Fruit fly (Drosophila melanogaster) whole organism, wandering third instar larva: Measurements from ENCODE around the gene Ada2a.

Experiments
- CG32264 ChIP-seq: fragments of 200-800 bp; sonication (Bioruptor generic); optimal IDR thresholded peaks from 2 replicates; lab custom pipeline; 2016; ENCODE audit warnings: missing biosample characterization, missing genetic modification characterization
- CG9705 ChIP-seq: fragments of 200-800 bp; sonication (Bioruptor generic); optimal IDR thresholded peaks from 2 replicates; lab custom pipeline; 2018; ENCODE audit warnings: missing biosample characterization, mild to moderate bottlenecking, missing genetic modification characterization
- CrebA ChIP-seq: fragments of 200-800 bp; sonication (Bioruptor generic); optimal IDR thresholded peaks from 2 replicates; lab custom pipeline; 2016; ENCODE audit warnings: missing biosample characterization, mild to moderate bottlenecking, missing genetic modification characterization, borderline replicate concordance
- Dfd ChIP-seq: fragments of >200 bp; optimal IDR thresholded peaks from 2 replicates; lab custom pipeline; 2017; ENCODE audit warnings: missing biosample characterization, missing genetic modification characterization
- Dif ChIP-seq: fragments of 200-275, 200-300 bp; sonication (Bioruptor generic); optimal IDR thresholded peaks from 2 replicates; lab custom pipeline; 2018; ENCODE audit warnings: missing biosample characterization, missing genetic modification characterization; ENCODE audit not compliant: partially characterized antibody
- GATAd ChIP-seq: sonication (Bioruptor generic); optimal IDR thresholded peaks from 2 replicates; lab custom pipeline; 2016; ENCODE audit warnings: missing biosample characterization, missing genetic modification characterization
- HLH106 ChIP-seq: fragments of 200-800 bp; optimal IDR thresholded peaks from 3 replicates; lab custom pipeline; 2019; ENCODE audit warnings: missing biosample characterization, mild to moderate bottlenecking, missing genetic modification characterization, moderate library complexity
- Hnf4 ChIP-seq: fragments of 200-800 bp; sonication (Bioruptor generic); optimal IDR thresholded peaks from 2 replicates; lab custom pipeline; 2016; ENCODE audit warnings: missing biosample characterization, mild to moderate bottlenecking, missing genetic modification characterization
- Hr78 ChIP-seq: fragments of >200 bp; optimal IDR thresholded peaks from 2 replicates; lab custom pipeline; 2017; ENCODE audit warnings: missing biosample characterization, missing genetic modification characterization
- Hr83 ChIP-seq: fragments of 200-300 bp; sonication (Bioruptor generic); optimal IDR thresholded peaks from 2 replicates; lab custom pipeline; 2016; ENCODE audit warnings: missing biosample characterization, mild to moderate bottlenecking, missing genetic modification characterization, moderate library complexity; ENCODE audit not compliant: poor library complexity, severe bottlenecking
- Jra ChIP-seq: sonication (Bioruptor generic); optimal IDR thresholded peaks from 2 replicates; lab custom pipeline; 2016; ENCODE audit warnings: missing biosample characterization, missing genetic modification characterization
- Mio ChIP-seq: sonication (Bioruptor generic); optimal IDR thresholded peaks from 2 replicates; lab custom pipeline; 2016; ENCODE audit warnings: missing biosample characterization, missing genetic modification characterization
- Myc ChIP-seq: fragments of >200 bp; optimal IDR thresholded peaks from 2 replicates; lab custom pipeline; 2017
- N ChIP-seq: fragments of >200 bp; optimal IDR thresholded peaks from 2 replicates; lab custom pipeline; 2018; ENCODE audit warnings: missing biosample characterization, missing external identifiers, missing genetic modification characterization
- OdsH ChIP-seq: fragments of 200-800 bp; sonication (Bioruptor generic); optimal IDR thresholded peaks from 2 replicates; lab custom pipeline; 2016; ENCODE audit warnings: missing biosample characterization, mild to moderate bottlenecking, missing genetic modification characterization
- Rel ChIP-seq, 2 experiments: fragments of 200-800 bp; sonication (Bioruptor generic) in 1 of 2; optimal IDR thresholded peaks; 2 replicates in 1 of 2; 3 replicates in 1 of 2; lab custom pipeline; 2016 to 2019; ENCODE audit warnings: mild to moderate bottlenecking in 2 of 2, missing biosample characterization in 2 of 2, missing genetic modification characterization in 2 of 2, moderate library complexity in 1 of 2
- Sp1 ChIP-seq: fragments of 200-800 bp; sonication (Bioruptor generic); optimal IDR thresholded peaks from 3 replicates; lab custom pipeline; 2019; ENCODE audit warnings: missing biosample characterization, mild to moderate bottlenecking, missing genetic modification characterization, moderate library complexity
- Vsx2 ChIP-seq: fragments of 200-300, 225-300 bp; sonication (Bioruptor generic); optimal IDR thresholded peaks from 2 replicates; lab custom pipeline; 2018; ENCODE audit warnings: missing biosample characterization, missing genetic modification characterization; ENCODE audit not compliant: partially characterized antibody
- br ChIP-seq: fragments of 200-800 bp; sonication (Bioruptor generic); optimal IDR thresholded peaks from 2 replicates; lab custom pipeline; 2016; ENCODE audit warnings: missing biosample characterization, missing genetic modification characterization
- dl ChIP-seq, 2 experiments: fragments of 175-275, 200-275 bp in 1 of 2; fragments of 200-275 bp in 1 of 2; sonication (Bioruptor generic); optimal IDR thresholded peaks; lab custom pipeline; 2018; ENCODE audit warnings: mild to moderate bottlenecking in 2 of 2, missing biosample characterization in 2 of 2, missing genetic modification characterization in 2 of 2, moderate library complexity in 2 of 2; ENCODE audit not compliant: partially characterized antibody in 2 of 2, insufficient read depth in 1 of 2
- dmrt93B ChIP-seq: fragments of 200-800 bp; sonication (Bioruptor generic); optimal IDR thresholded peaks from 2 replicates; lab custom pipeline; 2018; ENCODE audit warnings: missing biosample characterization, mild to moderate bottlenecking, missing genetic modification characterization
- dsf ChIP-seq: sonication (Bioruptor generic); optimal IDR thresholded peaks from 2 replicates; lab custom pipeline; 2016; ENCODE audit warnings: missing biosample characterization, missing genetic modification characterization, borderline replicate concordance
- ey ChIP-seq: fragments of 200-800 bp; sonication (Bioruptor generic); optimal IDR thresholded peaks from 2 replicates; lab custom pipeline; 2016; ENCODE audit warnings: missing biosample characterization, missing genetic modification characterization
- foxo ChIP-seq, 2 experiments: fragments of 200-800 bp; sonication (Bioruptor generic); optimal IDR thresholded peaks; 2 replicates in 1 of 2; 3 replicates in 1 of 2; lab custom pipeline; 2016 to 2017; ENCODE audit warnings: missing biosample characterization in 2 of 2, missing genetic modification characterization in 2 of 2
- h ChIP-seq: fragments of 200-800 bp; sonication (Bioruptor generic); optimal IDR thresholded peaks from 3 replicates; lab custom pipeline; 2016; ENCODE audit warnings: missing biosample characterization, mild to moderate bottlenecking, missing genetic modification characterization
- lola ChIP-seq: fragments of >200 bp; optimal IDR thresholded peaks from 2 replicates; lab custom pipeline; 2017; ENCODE audit warnings: missing biosample characterization, missing genetic modification characterization
- pan ChIP-seq: fragments of >200 bp; optimal IDR thresholded peaks from 2 replicates; lab custom pipeline; 2017
- psq ChIP-seq: fragments of 200-800 bp; sonication (Bioruptor generic); optimal IDR thresholded peaks from 3 replicates; lab custom pipeline; 2017; ENCODE audit warnings: missing biosample characterization, mild to moderate bottlenecking, missing genetic modification characterization, moderate library complexity
- rgr ChIP-seq: fragments of 200-800 bp; sonication (Bioruptor generic); optimal IDR thresholded peaks from 3 replicates; lab custom pipeline; 2016; ENCODE audit warnings: missing biosample characterization, mild to moderate bottlenecking, missing genetic modification characterization
- sage ChIP-seq: fragments of 200-800 bp; sonication (Bioruptor generic); optimal IDR thresholded peaks from 2 replicates; lab custom pipeline; 2016; ENCODE audit warnings: missing biosample characterization, mild to moderate bottlenecking, missing genetic modification characterization
- sv ChIP-seq: fragments of 200-800 bp; sonication (Bioruptor generic); optimal IDR thresholded peaks from 3 replicates; lab custom pipeline; 2016; ENCODE audit warnings: missing biosample characterization, missing genetic modification characterization
- tai ChIP-seq: sonication (Bioruptor generic); optimal IDR thresholded peaks from 2 replicates; lab custom pipeline; 2016; ENCODE audit warnings: missing biosample characterization, missing genetic modification characterization
- usp ChIP-seq: fragments of >200 bp; optimal IDR thresholded peaks from 2 replicates; lab custom pipeline; 2017; ENCODE audit warnings: missing biosample characterization, missing genetic modification characterization
- woc ChIP-seq: sonication (Bioruptor generic); optimal IDR thresholded peaks from 2 replicates; lab custom pipeline; 2016; ENCODE audit warnings: missing biosample characterization, mild to moderate bottlenecking, missing genetic modification characterization

The Ada2a gene

dm6 chr3R:18279494-18279893 is 24.2 kb upstream of the Ada2a start, which contains the start of gene CG7142:
Gene CG7142, minus strand, starts transcription at chr3R:18279522.
- TF ChIP-seq Mio (GFP tag; lab: Kevin White, UChicago) (no peak), br (GFP tag; lab: Kevin White, UChicago) (peak; percentile 44), Hr83 (GFP tag; lab: Kevin White, UChicago) (peak; percentile 5), rgr (GFP tag; lab: Kevin White, UChicago) (peak; percentile 34), Sp1 (GFP tag; lab: Kevin White, UChicago) (no peak), ey (GFP tag; lab: Kevin White, UChicago) (peak; percentile 25), Dif (peak; percentile 53), Hr78 (GFP tag; lab: Kevin White, UChicago) (no peak), Vsx2 (no peak), Rel (GFP tag; optimal IDR thresholded peaks at IDR 0.05; lab: Kevin White, UChicago) (no peak), Rel (tag; optimal IDR thresholded peaks at IDR 0.05; lab: Kevin White, UChicago) (peak; percentile 83), h (GFP tag; lab: Kevin White, UChicago) (peak; percentile 66), woc (GFP tag; lab: Kevin White, UChicago) (no peak), OdsH (peak; percentile 32), foxo (GFP tag; optimal IDR thresholded peaks at IDR 0.05; lab: Kevin White, UChicago) (peak in 1 of 2 experiments; percentile 13)

- peak; percentile 79 for TF ChIP-seq h (GFP tag; lab: Kevin White, UChicago)
- no peak for TF ChIP-seq woc (GFP tag; lab: Kevin White, UChicago)
- no peak for TF ChIP-seq Rel (GFP tag; optimal IDR thresholded peaks at IDR 0.05; lab: Kevin White, UChicago)
- TF ChIP-seq Rel (tag; optimal IDR thresholded peaks at IDR 0.05; lab: Kevin White, UChicago), result peak; percentile 61
These were observed 22.1 kb upstream of the Ada2a start for dm6 chr3R:18277406-18277805.

dm6 chr3R:18276688-18277087 is 21.4 kb upstream of the Ada2a start:
- TF ChIP-seq foxo (GFP tag; optimal IDR thresholded peaks at IDR 0.05; lab: Kevin White, UChicago) (no peak), dsf (GFP tag; lab: Kevin White, UChicago) (no peak), Hr83 (GFP tag; lab: Kevin White, UChicago) (no peak), Hnf4 (GFP tag; lab: Kevin White, UChicago) (no peak), lola (no peak), Rel (GFP tag; optimal IDR thresholded peaks at IDR 0.05; lab: Kevin White, UChicago) (no peak), Rel (tag; optimal IDR thresholded peaks at IDR 0.05; lab: Kevin White, UChicago) (no peak), CrebA (no peak), N (GFP tag; lab: Kevin White, UChicago) (no peak), dl (GFP tag; optimal IDR thresholded peaks at IDR 0.05; lab: Kevin White, UChicago; ENCODE audit: insufficient read depth in 1 of 2, partially characterized antibody in 2 of 2) (no peak), pan (lab: Kevin White, UChicago) (no peak), CG32264 (no peak), CG9705 (GFP tag; lab: Kevin White, UChicago) (no peak), tai (GFP tag; lab: Kevin White, UChicago) (no peak), Myc (lab: Kevin White, UChicago) (no peak), ey (GFP tag; lab: Kevin White, UChicago) (no peak), usp (GFP tag; lab: Kevin White, UChicago) (no peak), Sp1 (GFP tag; lab: Kevin White, UChicago) (no peak), woc (GFP tag; lab: Kevin White, UChicago) (no peak), Vsx2 (no peak), Dfd (no peak)

dm6 chr3R:18275113-18275782 is 20.0 kb upstream of the Ada2a start:
- no peak for TF ChIP-seq Jra (GFP tag; lab: Kevin White, UChicago)
- peak in 1 of 2 experiments; percentile 42 for TF ChIP-seq foxo (GFP tag; optimal IDR thresholded peaks at IDR 0.05; lab: Kevin White, UChicago)
- TF ChIP-seq Myc (lab: Kevin White, UChicago), result no peak
- TF ChIP-seq sage (GFP tag; lab: Kevin White, UChicago), result peak; percentile 30
- no peak for TF ChIP-seq N (GFP tag; lab: Kevin White, UChicago)
- no peak for TF ChIP-seq CG9705 (GFP tag; lab: Kevin White, UChicago)
- peak; percentile 79 to 92 for TF ChIP-seq dl (GFP tag; optimal IDR thresholded peaks at IDR 0.05; lab: Kevin White, UChicago; ENCODE audit: insufficient read depth in 1 of 2, partially characterized antibody in 2 of 2)
- TF ChIP-seq ey (GFP tag; lab: Kevin White, UChicago), result no peak
- peak; percentile 35 for TF ChIP-seq Rel (GFP tag; optimal IDR thresholded peaks at IDR 0.05; lab: Kevin White, UChicago)
- TF ChIP-seq Rel (tag; optimal IDR thresholded peaks at IDR 0.05; lab: Kevin White, UChicago), result peak; percentile 96
- no peak for TF ChIP-seq OdsH
- TF ChIP-seq pan (lab: Kevin White, UChicago), result no peak
- TF ChIP-seq Hnf4 (GFP tag; lab: Kevin White, UChicago), result no peak
- peak; percentile 38 for TF ChIP-seq psq
- TF ChIP-seq Dif, result peak; percentile 92
- no peak for TF ChIP-seq lola
- TF ChIP-seq CrebA, result no peak
- no peak for TF ChIP-seq CG32264
- no peak for TF ChIP-seq Mio (GFP tag; lab: Kevin White, UChicago)
- TF ChIP-seq sv, result no peak
- no peak for TF ChIP-seq dmrt93B
- no peak for TF ChIP-seq GATAd (GFP tag; lab: Kevin White, UChicago)
- TF ChIP-seq woc (GFP tag; lab: Kevin White, UChicago), result no peak
- peak; percentile 19 for TF ChIP-seq HLH106 (tag; lab: Kevin White, UChicago)
- peak; percentile 10 for TF ChIP-seq rgr (GFP tag; lab: Kevin White, UChicago)
